Worm (Caenorhabditis elegans) whole organism, L3 larva: Measurements from ENCODE around the gene srap-1.

Source experiments
- R02D3.7 ChIP-seq: fragments of 150-350 bp; optimal IDR thresholded peaks from 2 replicates; lab custom pipeline; 2014; ENCODE audit warnings: missing biosample characterization, missing genetic modification characterization
- aly-2 ChIP-seq: fragments of 150-350 bp; optimal IDR thresholded peaks from 2 replicates; lab custom pipeline; 2014; ENCODE audit warnings: missing biosample characterization, missing genetic modification characterization
- ama-1 ChIP-seq: fragments of 150-350 bp; optimal IDR thresholded peaks from 2 replicates; lab custom pipeline; 2018
- ceh-16 ChIP-seq: sonication (generic microtip); optimal IDR thresholded peaks from 2 replicates; lab custom pipeline; 2017; ENCODE audit warnings: missing biosample characterization, missing genetic modification characterization
- ceh-82 ChIP-seq: fragments of 150-350 bp; optimal IDR thresholded peaks from 2 replicates; lab custom pipeline; 2014; ENCODE audit warnings: missing biosample characterization, missing genetic modification characterization
- daf-12 ChIP-seq: fragments of 150-350 bp; optimal IDR thresholded peaks from 2 replicates; lab custom pipeline; 2014; ENCODE audit warnings: missing biosample characterization, missing genetic modification reagents, missing genetic modification characterization
- egl-27 ChIP-seq: sonication (generic microtip); optimal IDR thresholded peaks from 4 replicates; lab custom pipeline; 2017; ENCODE audit warnings: missing biosample characterization, missing genetic modification reagents, missing genetic modification characterization
- egl-5 ChIP-seq: fragments of 150-350 bp; optimal IDR thresholded peaks from 2 replicates; lab custom pipeline; 2017; ENCODE audit warnings: missing biosample characterization, missing genetic modification reagents, missing genetic modification characterization, inconsistent platforms
- elt-1 ChIP-seq: fragments of 150-350 bp; optimal IDR thresholded peaks from 2 replicates; lab custom pipeline; 2014; ENCODE audit warnings: missing biosample characterization, missing genetic modification characterization
- elt-2 ChIP-seq: sonication (generic microtip); optimal IDR thresholded peaks from 2 replicates; lab custom pipeline; 2016; ENCODE audit warnings: missing genetic modification reagents, mild to moderate bottlenecking, missing genetic modification characterization, missing compliant biosample characterization
- fkh-10 ChIP-seq: sonication (generic microtip); optimal IDR thresholded peaks from 2 replicates; lab custom pipeline; 2017; ENCODE audit warnings: missing biosample characterization, missing genetic modification reagents, missing genetic modification characterization
- fkh-2 ChIP-seq: fragments of 150-350 bp; optimal IDR thresholded peaks from 2 replicates; lab custom pipeline; 2014; ENCODE audit warnings: missing biosample characterization, missing genetic modification reagents, missing genetic modification characterization
- fos-1 ChIP-seq: fragments of 150-350 bp; optimal IDR thresholded peaks from 2 replicates; lab custom pipeline; 2014; ENCODE audit warnings: missing biosample characterization, missing genetic modification characterization
- hmg-11 ChIP-seq: sonication (generic microtip); optimal IDR thresholded peaks from 2 replicates; lab custom pipeline; 2016; ENCODE audit warnings: missing genetic modification characterization, missing compliant biosample characterization
- jun-1 ChIP-seq: fragments of 150-350 bp; optimal IDR thresholded peaks from 2 replicates; lab custom pipeline; 2014; ENCODE audit warnings: missing biosample characterization, missing genetic modification reagents, missing genetic modification characterization
- lin-15B ChIP-seq: fragments of 150-350 bp; optimal IDR thresholded peaks from 2 replicates; lab custom pipeline; 2014; ENCODE audit warnings: missing biosample characterization, missing genetic modification characterization
- mdl-1 ChIP-seq: fragments of 150-350 bp; optimal IDR thresholded peaks from 2 replicates; lab custom pipeline; 2014; ENCODE audit warnings: missing biosample characterization, missing genetic modification characterization
- mml-1 ChIP-seq: fragments of 150-350 bp; sonication (generic microtip); optimal IDR thresholded peaks from 3 replicates; lab custom pipeline; 2014; ENCODE audit warnings: missing biosample characterization, missing genetic modification characterization
- nfya-1 ChIP-seq: sonication (generic microtip); optimal IDR thresholded peaks from 2 replicates; lab custom pipeline; 2017; ENCODE audit warnings: missing genetic modification characterization, mild to moderate bottlenecking, missing compliant biosample characterization, antibody characterized with exemption, moderate library complexity; ENCODE audit not compliant: insufficient read depth
- nhr-11 ChIP-seq: fragments of 150-350 bp; optimal IDR thresholded peaks from 2 replicates; lab custom pipeline; 2014; ENCODE audit warnings: missing biosample characterization, missing genetic modification characterization
- nhr-12 ChIP-seq: fragments of 150-350 bp; optimal IDR thresholded peaks from 2 replicates; lab custom pipeline; 2014; ENCODE audit warnings: missing biosample characterization, missing genetic modification characterization
- nhr-23 ChIP-seq: fragments of 150-350 bp; optimal IDR thresholded peaks from 2 replicates; lab custom pipeline; 2014; ENCODE audit warnings: missing biosample characterization, missing genetic modification reagents, missing genetic modification characterization
- nhr-237 ChIP-seq: fragments of 150-350 bp; optimal IDR thresholded peaks from 2 replicates; lab custom pipeline; 2014; ENCODE audit warnings: missing biosample characterization, missing genetic modification characterization
- nhr-28 ChIP-seq: fragments of 150-350 bp; optimal IDR thresholded peaks from 2 replicates; lab custom pipeline; 2014; ENCODE audit warnings: missing biosample characterization, missing genetic modification characterization
- nhr-43 ChIP-seq: sonication (generic microtip); optimal IDR thresholded peaks from 2 replicates; lab custom pipeline; 2016; ENCODE audit warnings: mild to moderate bottlenecking, missing genetic modification characterization, missing compliant biosample characterization; ENCODE audit not compliant: poor library complexity, severe bottlenecking
- nhr-76 ChIP-seq: fragments of 150-350 bp; sonication (generic microtip); optimal IDR thresholded peaks from 5 replicates; lab custom pipeline; 2014; ENCODE audit warnings: missing biosample characterization, missing genetic modification characterization
- nhr-77 ChIP-seq: fragments of 150-350 bp; optimal IDR thresholded peaks from 2 replicates; lab custom pipeline; 2014; ENCODE audit warnings: missing biosample characterization, missing genetic modification characterization
- pha-4 ChIP-seq: fragments of 150-350 bp; optimal IDR thresholded peaks from 2 replicates; lab custom pipeline; 2014; ENCODE audit warnings: missing biosample characterization, missing genetic modification reagents, missing genetic modification characterization
- pqm-1 ChIP-seq: fragments of 150-350 bp; optimal IDR thresholded peaks from 2 replicates; lab custom pipeline; 2017; ENCODE audit warnings: missing biosample characterization, missing genetic modification characterization, inconsistent platforms
- sea-2 ChIP-seq: fragments of 150-350 bp; sonication (generic microtip); optimal IDR thresholded peaks from 4 replicates; lab custom pipeline; 2014; ENCODE audit warnings: missing biosample characterization, missing genetic modification reagents, missing genetic modification characterization
- snpc-4 ChIP-seq: fragments of 150-350 bp; optimal IDR thresholded peaks from 2 replicates; lab custom pipeline; 2014; ENCODE audit warnings: missing biosample characterization, missing genetic modification characterization
- unc-39 ChIP-seq: sonication (generic microtip); optimal IDR thresholded peaks from 4 replicates; lab custom pipeline; 2017; ENCODE audit warnings: missing biosample characterization, missing genetic modification characterization
- unc-62 ChIP-seq: fragments of 150-350 bp; sonication (generic microtip); optimal IDR thresholded peaks from 4 replicates; lab custom pipeline; 2014; ENCODE audit warnings: missing biosample characterization, missing genetic modification reagents, missing genetic modification characterization
- ztf-11 ChIP-seq: fragments of 150-350 bp; optimal IDR thresholded peaks from 2 replicates; lab custom pipeline; 2014; ENCODE audit warnings: missing biosample characterization, missing genetic modification characterization
- ztf-4 ChIP-seq: fragments of 150-350 bp; optimal IDR thresholded peaks from 2 replicates; lab custom pipeline; 2014; ENCODE audit warnings: missing biosample characterization, missing genetic modification characterization

srap-1 gene

ce11 chrII:11224045-11224481 lies 21.0 kb downstream of the srap-1 start (continued):
- TF ChIP-seq nfya-1 (tag; lab: Kevin White, UChicago) (peak; percentile 73), ztf-11 (tag; lab: Kevin White, UChicago) (no peak), sea-2 (no peak), fos-1 (no peak), elt-2 (tag; lab: Kevin White, UChicago) (peak; percentile 64), unc-62 (peak; percentile 79), snpc-4 (tag; lab: Kevin White, UChicago) (peak; percentile 99), nhr-237 (tag; lab: Kevin White, UChicago) (no peak), fkh-10 (GFP tag; lab: Kevin White, UChicago) (no peak), daf-12 (tag; lab: Kevin White, UChicago) (no peak), hmg-11 (tag; lab: Kevin White, UChicago) (no peak), elt-1 (tag; lab: Kevin White, UChicago) (no peak), nhr-77 (tag; lab: Kevin White, UChicago) (no peak), mml-1 (no peak)

ce11 chrII:11226379-11226778 lies 23.4 kb downstream of the srap-1 start, which contains the start of gene T06D8.2:
Gene T06D8.2 (plus strand): TSS chrII:11226679.
- TF ChIP-seq ceh-82 (tag; lab: Kevin White, UChicago) (no peak), mdl-1 (no peak), nhr-237 (tag; lab: Kevin White, UChicago) (no peak), nhr-11 (tag; lab: Kevin White, UChicago) (no peak), nhr-12 (tag; lab: Kevin White, UChicago) (no peak), pha-4 (tag; lab: Kevin White, UChicago) (no peak), ztf-4 (no peak), nhr-43 (tag; lab: Kevin White, UChicago) (no peak), ceh-16 (tag; lab: Kevin White, UChicago) (no peak), ama-1 (lab: Kevin White, UChicago) (no peak), nhr-28 (tag; lab: Kevin White, UChicago) (no peak), R02D3.7 (no peak), elt-2 (tag; lab: Kevin White, UChicago) (no peak), fkh-10 (GFP tag; lab: Kevin White, UChicago) (no peak), aly-2 (tag; lab: Kevin White, UChicago) (no peak), unc-39 (tag; lab: Kevin White, UChicago) (no peak)

- TF ChIP-seq nhr-237 (tag; lab: Kevin White, UChicago) (no peak), pha-4 (tag; lab: Kevin White, UChicago) (no peak), lin-15B (no peak), R02D3.7 (no peak), pqm-1 (tag; lab: Kevin White, UChicago) (no peak), ceh-82 (tag; lab: Kevin White, UChicago) (no peak), egl-5 (no peak), nhr-43 (tag; lab: Kevin White, UChicago) (no peak), daf-12 (tag; lab: Kevin White, UChicago) (no peak), nhr-11 (tag; lab: Kevin White, UChicago) (no peak), nhr-76 (no peak), nhr-12 (tag; lab: Kevin White, UChicago) (no peak), elt-2 (tag; lab: Kevin White, UChicago) (no peak), fkh-2 (tag; lab: Kevin White, UChicago) (no peak), egl-27 (no peak)
Observed at ce11 chrII:11234751-11235150, 31.7 kb downstream of the srap-1 start, which contains the start of gene cox-15. Gene cox-15 (minus strand): TSS chrII:11234952.

ce11 chrII:11236274-11236673 lies 33.3 kb downstream of the srap-1 start, which contains the start of gene cchl-1:
Gene cchl-1 (minus strand): TSS chrII:11236387.
- peak; percentile 36 for TF ChIP-seq pha-4 (tag; lab: Kevin White, UChicago)
- TF ChIP-seq ama-1 (lab: Kevin White, UChicago): peak; percentile 44
- TF ChIP-seq jun-1 (tag; lab: Kevin White, UChicago): no peak
- TF ChIP-seq nhr-23 (tag; lab: Kevin White, UChicago): no peak
- TF ChIP-seq lin-15B: peak; percentile 29
- TF ChIP-seq elt-2 (tag; lab: Kevin White, UChicago): peak; percentile 32
- no peak for TF ChIP-seq ceh-16 (tag; lab: Kevin White, UChicago)
- TF ChIP-seq nfya-1 (tag; lab: Kevin White, UChicago): peak; percentile 32
- TF ChIP-seq hmg-11 (tag; lab: Kevin White, UChicago): peak; percentile 21
- TF ChIP-seq, all 47 proteins: peak for 6
